Fruit fly (Drosophila melanogaster) whole organism, embryonic: ENCODE data around the gene CG14715.

Experiments used
- ATbp ChIP-seq: fragments of 200-800 bp; sonication (Bioruptor generic); optimal IDR thresholded peaks from 2 replicates; lab custom pipeline; 2017; ENCODE audit warnings: missing biosample characterization, mild to moderate bottlenecking, missing genetic modification characterization, missing genetic modification reagents
- Aef1 ChIP-seq: fragments of 200-800 bp; sonication (Bioruptor generic); IDR thresholded peaks from 3 replicates; pipeline ENCODE4 v1.3.6; 2022; ENCODE audit warnings: missing biosample characterization, missing genetic modification characterization
- B-H2 ChIP-seq: fragments of 200-800 bp; sonication (Bioruptor generic); optimal IDR thresholded peaks from 2 replicates; lab custom pipeline; 2018; ENCODE audit warnings: missing biosample characterization, mild to moderate bottlenecking, missing genetic modification characterization
- CG1024 ChIP-seq: fragments of 200-800 bp; sonication (Bioruptor generic); IDR thresholded peaks from 2 replicates; pipeline ENCODE4 v1.3.6; 2022; ENCODE audit warnings: missing biosample characterization, missing genetic modification characterization
- CG10979 ChIP-seq: fragments of 200-800 bp; sonication (Bioruptor generic); optimal IDR thresholded peaks from 2 replicates; lab custom pipeline; 2018; ENCODE audit warnings: missing biosample characterization, mild to moderate bottlenecking, missing genetic modification characterization, moderate library complexity
- CG12942 ChIP-seq: fragments of 200-800 bp; sonication (Bioruptor generic); optimal IDR thresholded peaks from 3 replicates; lab custom pipeline; 2016; ENCODE audit warnings: missing biosample characterization, missing genetic modification characterization
- CG15269 ChIP-seq: fragments of 200-800 bp; sonication (Bioruptor generic); optimal IDR thresholded peaks from 2 replicates; lab custom pipeline; 2018; ENCODE audit warnings: missing biosample characterization, mild to moderate bottlenecking, missing genetic modification characterization, moderate library complexity
- CG18764 ChIP-seq: fragments of 200-800 bp; sonication (Bioruptor generic); optimal IDR thresholded peaks from 3 replicates; lab custom pipeline; 2016; ENCODE audit warnings: missing biosample characterization, missing genetic modification characterization
- CG2678 ChIP-seq: fragments of 200-800 bp; sonication (Bioruptor generic); optimal IDR thresholded peaks from 3 replicates; lab custom pipeline; 2019; ENCODE audit warnings: missing biosample characterization, mild to moderate bottlenecking, missing genetic modification characterization, moderate library complexity
- CG30403 ChIP-seq: fragments of 200-800 bp; sonication (Bioruptor generic); optimal IDR thresholded peaks from 3 replicates; lab custom pipeline; 2016; ENCODE audit warnings: missing biosample characterization, missing genetic modification characterization
- CG3838 ChIP-seq: fragments of 200-800 bp; sonication (Bioruptor generic); optimal IDR thresholded peaks from 3 replicates; lab custom pipeline; 2016; ENCODE audit warnings: missing biosample characterization, missing genetic modification characterization
- CG4424 ChIP-seq: fragments of 200-800 bp; sonication (Bioruptor generic); optimal IDR thresholded peaks from 3 replicates; lab custom pipeline; 2016; ENCODE audit warnings: missing biosample characterization, missing genetic modification characterization
- CG4617 ChIP-seq: fragments of 200-800 bp; sonication (Bioruptor generic); optimal IDR thresholded peaks from 3 replicates; lab custom pipeline; 2016; ENCODE audit warnings: missing biosample characterization, missing genetic modification characterization, borderline replicate concordance
- CG4707 ChIP-seq: fragments of 200-800 bp; sonication (Bioruptor generic); optimal IDR thresholded peaks from 2 replicates; lab custom pipeline; 2018; ENCODE audit warnings: missing biosample characterization, mild to moderate bottlenecking, missing genetic modification characterization, moderate library complexity
- CG5245 ChIP-seq: fragments of 200-800 bp; sonication (Bioruptor generic); optimal IDR thresholded peaks from 3 replicates; lab custom pipeline; 2016; ENCODE audit warnings: missing biosample characterization, missing genetic modification characterization
- CG5953 ChIP-seq: fragments of 200-800 bp; sonication (Bioruptor generic); IDR thresholded peaks from 2 replicates; pipeline ENCODE4 v1.3.6; 2022; ENCODE audit warnings: missing biosample characterization, missing genetic modification characterization
- CG6689 ChIP-seq: fragments of 200-800 bp; sonication (Bioruptor generic); IDR thresholded peaks from 2 replicates; pipeline ENCODE4 v1.3.6; 2022; ENCODE audit warnings: missing biosample characterization, missing genetic modification characterization
- CG6854 ChIP-seq: fragments of 200-800 bp; sonication (Bioruptor generic); optimal IDR thresholded peaks from 3 replicates; lab custom pipeline; 2017; ENCODE audit warnings: missing biosample characterization, mild to moderate bottlenecking, missing genetic modification characterization
- CG7839 ChIP-seq: fragments of 200-800 bp; sonication (Bioruptor generic); optimal IDR thresholded peaks from 3 replicates; lab custom pipeline; 2018; ENCODE audit warnings: missing biosample characterization, mild to moderate bottlenecking, missing genetic modification characterization, moderate library complexity
- CG7928 ChIP-seq: fragments of 200-800 bp; sonication (Bioruptor generic); optimal IDR thresholded peaks from 2 replicates; lab custom pipeline; 2017; ENCODE audit warnings: missing biosample characterization, mild to moderate bottlenecking, missing genetic modification characterization
- CoRest ChIP-seq: fragments of 200-800 bp; sonication (Bioruptor generic); optimal IDR thresholded peaks from 3 replicates; lab custom pipeline; 2018; ENCODE audit warnings: missing biosample characterization, mild to moderate bottlenecking, missing genetic modification characterization, moderate library complexity
- Dbx ChIP-seq: fragments of 200-800 bp; sonication (Bioruptor generic); IDR thresholded peaks from 3 replicates; pipeline ENCODE4 v1.3.6; 2022; ENCODE audit warnings: missing biosample characterization, missing genetic modification characterization
- Doc2 ChIP-seq: fragments of 200-800 bp; sonication (Bioruptor generic); IDR thresholded peaks from 2 replicates; pipeline ENCODE4 v1.3.6; 2022; ENCODE audit warnings: missing biosample characterization, missing genetic modification characterization
- Drgx ChIP-seq: fragments of 200-800 bp; sonication (Bioruptor generic); IDR thresholded peaks from 2 replicates; pipeline ENCODE4 v1.3.6; 2022; ENCODE audit warnings: missing biosample characterization, missing genetic modification characterization
- Eip74EF ChIP-seq, 2 experiments: fragments of 200-800 bp in 1 of 2; fragments of >200 bp in 1 of 2; sonication (Bioruptor generic) in 1 of 2; optimal IDR thresholded peaks; 2 replicates each; lab custom pipeline; 2017 to 2019; ENCODE audit warnings: missing biosample characterization in 2 of 2, missing genetic modification characterization in 2 of 2, mild to moderate bottlenecking in 1 of 2, moderate library complexity in 1 of 2
- Lim3 ChIP-seq: fragments of 200-800 bp; sonication (Bioruptor generic); IDR thresholded peaks from 2 replicates; pipeline ENCODE4 v1.3.6; 2022; ENCODE audit warnings: missing biosample characterization, missing genetic modification characterization
- Med ChIP-seq: fragments of 200-800 bp; sonication (Bioruptor generic); peaks from one replicate; lab custom pipeline; 2016; ENCODE audit warnings: missing biosample characterization, missing genetic modification characterization, mild to moderate bottlenecking, inconsistent platforms, moderate library complexity
- Nf-YA ChIP-seq: fragments of 200-800 bp; sonication (Bioruptor generic); IDR thresholded peaks from 2 replicates; pipeline ENCODE4 v1.3.6; 2022; ENCODE audit warnings: missing biosample characterization, missing genetic modification characterization
- Nf-YC ChIP-seq: fragments of 200-800 bp; optimal IDR thresholded peaks from 3 replicates; lab custom pipeline; 2019; ENCODE audit warnings: missing biosample characterization, mild to moderate bottlenecking, missing genetic modification characterization, moderate library complexity
- Oli ChIP-seq: fragments of 200-800 bp; sonication (Bioruptor generic); optimal IDR thresholded peaks from 2 replicates; lab custom pipeline; 2018; ENCODE audit warnings: missing biosample characterization, mild to moderate bottlenecking, missing genetic modification characterization, moderate library complexity
- Side ChIP-seq: fragments of 200-800 bp; sonication (Bioruptor generic); optimal IDR thresholded peaks from 2 replicates; lab custom pipeline; 2016; ENCODE audit warnings: missing biosample characterization, missing genetic modification characterization
- Sox102F ChIP-seq: fragments of 200-800 bp; sonication (Bioruptor generic); optimal IDR thresholded peaks from 2 replicates; lab custom pipeline; 2018; ENCODE audit warnings: missing biosample characterization, mild to moderate bottlenecking, missing genetic modification characterization, moderate library complexity
- Sry-β ChIP-seq: fragments of 200-800 bp; sonication (Bioruptor generic); optimal IDR thresholded peaks from 2 replicates; lab custom pipeline; 2018; ENCODE audit warnings: missing biosample characterization, mild to moderate bottlenecking, missing genetic modification characterization, moderate library complexity
- az2 ChIP-seq: fragments of 200-800 bp; sonication (Bioruptor generic); optimal IDR thresholded peaks from 3 replicates; lab custom pipeline; 2016; ENCODE audit warnings: missing biosample characterization, missing genetic modification characterization
- bsh ChIP-seq, 2 experiments: fragments of 200-800 bp; sonication (Bioruptor generic); optimal IDR thresholded peaks; 2 replicates each; lab custom pipeline; 2017 to 2018; ENCODE audit warnings: mild to moderate bottlenecking in 2 of 2, missing biosample characterization in 2 of 2, missing genetic modification characterization in 2 of 2, moderate library complexity in 1 of 2
- cad ChIP-seq: fragments of >200 bp; optimal IDR thresholded peaks from 2 replicates; lab custom pipeline; 2017; ENCODE audit warnings: missing biosample characterization, missing genetic modification characterization
- chif ChIP-seq, 2 experiments: fragments of 200-800 bp; sonication (Bioruptor generic); optimal IDR thresholded peaks; 3 replicates each; lab custom pipeline; 2016; ENCODE audit warnings: missing biosample characterization in 2 of 2, missing genetic modification characterization in 2 of 2
- dmrt99B ChIP-seq: fragments of 200-800 bp; sonication (Bioruptor generic); optimal IDR thresholded peaks from 2 replicates; lab custom pipeline; 2018; ENCODE audit warnings: missing biosample characterization, mild to moderate bottlenecking, missing genetic modification characterization, moderate library complexity
- dysf ChIP-seq: fragments of 200-800 bp; sonication (Bioruptor generic); IDR thresholded peaks from 3 replicates; pipeline ENCODE4 v1.3.6; 2022; ENCODE audit warnings: missing biosample characterization, missing genetic modification characterization
- ftz-f1 ChIP-seq: fragments of 200-800 bp; sonication (Bioruptor generic); optimal IDR thresholded peaks from 2 replicates; lab custom pipeline; 2016; ENCODE audit warnings: missing biosample characterization, missing genetic modification characterization
- gcm2 ChIP-seq: fragments of 200-800 bp; sonication (Bioruptor generic); optimal IDR thresholded peaks from 2 replicates; lab custom pipeline; 2016; ENCODE audit warnings: missing biosample characterization, missing genetic modification characterization
- gem ChIP-seq: fragments of 200-800 bp; sonication (Bioruptor generic); optimal IDR thresholded peaks from 2 replicates; lab custom pipeline; 2019; ENCODE audit warnings: missing biosample characterization, mild to moderate bottlenecking, missing genetic modification characterization, moderate library complexity
- grn ChIP-seq: fragments of 200-800 bp; sonication (Bioruptor generic); optimal IDR thresholded peaks from 3 replicates; lab custom pipeline; 2017; ENCODE audit warnings: missing biosample characterization, missing genetic modification characterization
- hth ChIP-seq: fragments of >200 bp; optimal IDR thresholded peaks from 2 replicates; lab custom pipeline; 2017; ENCODE audit warnings: inconsistent platforms
- ind ChIP-seq: fragments of 200-800 bp; sonication (Bioruptor generic); optimal IDR thresholded peaks from 3 replicates; lab custom pipeline; 2016; ENCODE audit warnings: missing biosample characterization, missing genetic modification characterization
- nom ChIP-seq: fragments of 200-800 bp; sonication (Bioruptor generic); optimal IDR thresholded peaks from 2 replicates; lab custom pipeline; 2017; ENCODE audit warnings: missing biosample characterization, missing genetic modification characterization, mild to moderate bottlenecking, moderate library complexity, missing genetic modification reagents
- phol ChIP-seq: fragments of 200-800 bp; sonication (Bioruptor generic); optimal IDR thresholded peaks from 3 replicates; lab custom pipeline; 2018; ENCODE audit warnings: missing biosample characterization, mild to moderate bottlenecking, missing genetic modification characterization, moderate library complexity
- sens-2 ChIP-seq: fragments of 200-800 bp; sonication (Bioruptor generic); IDR thresholded peaks from 2 replicates; pipeline ENCODE4 v1.3.6; 2022; ENCODE audit warnings: missing biosample characterization, missing genetic modification characterization
- shn ChIP-seq: fragments of 200-800 bp; sonication (Bioruptor generic); optimal IDR thresholded peaks from 3 replicates; lab custom pipeline; 2016; ENCODE audit warnings: missing biosample characterization, missing genetic modification characterization
- tap ChIP-seq: fragments of 200-800 bp; optimal IDR thresholded peaks from 3 replicates; lab custom pipeline; 2019; ENCODE audit warnings: missing biosample characterization, mild to moderate bottlenecking, missing genetic modification characterization, moderate library complexity
- zen ChIP-seq: fragments of 200-800 bp; sonication (Bioruptor generic); optimal IDR thresholded peaks from 3 replicates; lab custom pipeline; 2018; ENCODE audit warnings: missing biosample characterization, mild to moderate bottlenecking, missing genetic modification characterization, moderate library complexity

The CG14715 gene

dm6 chr3R:11662617-11663016, 11.4 kb upstream of the CG14715 start:
- no peak for TF ChIP-seq CG4707 (GFP tag; lab: Kevin White, UChicago)
- peak; percentile 4 for TF ChIP-seq CG10979 (tag; lab: Kevin White, UChicago)
- no peak for TF ChIP-seq Nf-YA (GFP tag; lab: Robert Waterston, UW)
- TF ChIP-seq B-H2 (GFP tag; lab: Kevin White, UChicago), result no peak
- TF ChIP-seq az2, result peak; percentile 7
- TF ChIP-seq CG12942, result no peak
- peak; percentile 4 for TF ChIP-seq grn (GFP tag; lab: Kevin White, UChicago)
- TF ChIP-seq Nf-YC (tag; lab: Kevin White, UChicago), result no peak
- TF ChIP-seq CG5953 (GFP tag; lab: Robert Waterston, UW), result 0 out of 2 replicates have a peak, but pooled peaks have one; percentile 51
- no peak for TF ChIP-seq ind (GFP tag; lab: Kevin White, UChicago)
- TF ChIP-seq Med, result peak; percentile 39
- no peak for TF ChIP-seq CG1024 (GFP tag; lab: Robert Waterston, UW)
- peak; percentile 15 for TF ChIP-seq CG15269 (tag; lab: Kevin White, UChicago)
- peak; percentile 9 for TF ChIP-seq CG2678 (tag; lab: Kevin White, UChicago)
- no peak for TF ChIP-seq CG6854 (GFP tag; lab: Kevin White, UChicago)
- TF ChIP-seq cad (GFP tag; lab: Kevin White, UChicago), result no peak
- TF ChIP-seq CG7839 (tag; lab: Kevin White, UChicago), result peak; percentile 6
- TF ChIP-seq CG6689 (GFP tag; lab: Robert Waterston, UW), result 0 out of 2 replicates have a peak, but pooled peaks have one; percentile 13
- TF ChIP-seq shn, result no peak
- no peak for TF ChIP-seq CG4424 (GFP tag; lab: Kevin White, UChicago)
- TF ChIP-seq sens-2, result no peak
- TF ChIP-seq gcm2 (GFP tag; lab: Kevin White, UChicago), result no peak
- no peak for TF ChIP-seq Doc2
- no peak for TF ChIP-seq CG3838 (GFP tag; lab: Kevin White, UChicago)
- no peak for TF ChIP-seq tap (tag; lab: Kevin White, UChicago)
- no peak for TF ChIP-seq Sry-β
- peak; percentile 3 for TF ChIP-seq CoRest (tag; lab: Kevin White, UChicago)
- no peak for TF ChIP-seq zen (tag; lab: Kevin White, UChicago)
- peak; percentile 41 for TF ChIP-seq gem (tag; lab: Kevin White, UChicago)
- no peak for TF ChIP-seq Eip74EF (GFP tag; optimal IDR thresholded peaks at IDR 0.05; lab: Kevin White, UChicago)
- no peak for TF ChIP-seq Side (GFP tag; lab: Kevin White, UChicago)
- no peak for TF ChIP-seq CG7928 (GFP tag; lab: Kevin White, UChicago)
- TF ChIP-seq chif (GFP tag; optimal IDR thresholded peaks at IDR 0.05; lab: Kevin White, UChicago), result peak in 1 of 2 experiments; percentile 4
- no peak for TF ChIP-seq CG5245
- no peak for TF ChIP-seq hth (lab: Kevin White, UChicago)
- TF ChIP-seq dmrt99B (tag; lab: Kevin White, UChicago), result peak; percentile 37
- peak; percentile 16 for TF ChIP-seq ATbp (GFP tag; lab: Kevin White, UChicago)
- no peak for TF ChIP-seq nom (GFP tag; lab: Kevin White, UChicago)
- peak; percentile 35; the same call in 1 of the 2 replicates for TF ChIP-seq Drgx (GFP tag; lab: Robert Waterston, UW)
- TF ChIP-seq dysf (GFP tag; lab: Robert Waterston, UW), result 0 out of 3 replicates have a peak, but pooled peaks have one; percentile 30
- no peak for TF ChIP-seq Lim3
- peak; percentile 27 for TF ChIP-seq Sox102F (GFP tag; lab: Kevin White, UChicago)
- no peak for TF ChIP-seq ftz-f1 (GFP tag; lab: Kevin White, UChicago)
- TF ChIP-seq phol, result peak; percentile 11
- TF ChIP-seq Aef1, result no peak
- no peak for TF ChIP-seq CG30403 (GFP tag; lab: Kevin White, UChicago)
- no peak for TF ChIP-seq CG18764 (GFP tag; lab: Kevin White, UChicago)
- no peak for TF ChIP-seq CG4617 (GFP tag; lab: Kevin White, UChicago)
- peak; percentile 12 for TF ChIP-seq Oli
- TF ChIP-seq bsh (GFP tag; optimal IDR thresholded peaks at IDR 0.05; lab: Kevin White, UChicago), result peak in 1 of 2 experiments; percentile 9
- TF ChIP-seq Dbx (GFP tag; lab: Robert Waterston, UW), result no peak
